Fruit fly (Drosophila melanogaster) whole organism, embryonic: ENCODE results near the gene dnc.

ENCODE experiments used
- Abd-B ChIP-seq: fragments of 200-800 bp; sonication (Bioruptor generic); optimal IDR thresholded peaks from 2 replicates; lab custom pipeline; 2018; ENCODE audit warnings: missing biosample characterization, mild to moderate bottlenecking, missing genetic modification characterization, moderate library complexity
- Bgb ChIP-seq: fragments of 200-800 bp; sonication (Bioruptor generic); IDR thresholded peaks from 2 replicates; pipeline ENCODE4 v1.3.6; 2022; ENCODE audit warnings: missing biosample characterization, missing genetic modification characterization; ENCODE audit not compliant: partially characterized antibody
- CG10267 ChIP-seq: fragments of 200-800 bp; sonication (Bioruptor generic); optimal IDR thresholded peaks from 2 replicates; lab custom pipeline; 2018; ENCODE audit warnings: missing biosample characterization, mild to moderate bottlenecking, missing genetic modification characterization, moderate library complexity
- CG10543 ChIP-seq: fragments of 200-800 bp; sonication (Bioruptor generic); optimal IDR thresholded peaks from 3 replicates; lab custom pipeline; 2017; ENCODE audit warnings: missing biosample characterization, mild to moderate bottlenecking, missing genetic modification characterization, moderate library complexity
- CG12155 ChIP-seq: fragments of 200-800 bp; sonication (Bioruptor generic); optimal IDR thresholded peaks from 3 replicates; lab custom pipeline; 2016; ENCODE audit warnings: missing biosample characterization, missing genetic modification characterization
- CG13894 ChIP-seq: fragments of 200-800 bp; sonication (Bioruptor generic); optimal IDR thresholded peaks from 3 replicates; lab custom pipeline; 2018; ENCODE audit warnings: missing biosample characterization, mild to moderate bottlenecking, missing genetic modification characterization, moderate library complexity
- CG14860 ChIP-seq: fragments of 200-800 bp; sonication (Bioruptor generic); IDR thresholded peaks from 3 replicates; pipeline ENCODE4 v1.3.6; 2022; ENCODE audit warnings: missing biosample characterization, missing genetic modification characterization; ENCODE audit not compliant: partially characterized antibody
- CG15011 ChIP-seq: fragments of 200-800 bp; sonication (Bioruptor generic); optimal IDR thresholded peaks from 3 replicates; lab custom pipeline; 2018; ENCODE audit warnings: missing biosample characterization, mild to moderate bottlenecking, missing genetic modification characterization
- CG15696 ChIP-seq: fragments of 200-800 bp; sonication (Bioruptor generic); optimal IDR thresholded peaks from 2 replicates; lab custom pipeline; 2019; ENCODE audit warnings: missing biosample characterization, mild to moderate bottlenecking, missing genetic modification characterization, moderate library complexity
- CG1602 ChIP-seq: fragments of 200-800 bp; sonication (Bioruptor generic); optimal IDR thresholded peaks from 3 replicates; lab custom pipeline; 2016; ENCODE audit warnings: missing biosample characterization, missing genetic modification characterization
- CG17612 ChIP-seq: fragments of 200-800 bp; sonication (Bioruptor generic); IDR thresholded peaks from 2 replicates; pipeline ENCODE4 v1.3.6; 2022; ENCODE audit warnings: missing biosample characterization, missing genetic modification characterization
- CG18262 ChIP-seq: fragments of 200-800 bp; optimal IDR thresholded peaks from 3 replicates; lab custom pipeline; 2019; ENCODE audit warnings: missing biosample characterization, mild to moderate bottlenecking, missing genetic modification characterization, moderate library complexity
- CG2875 ChIP-seq: fragments of 200-800 bp; sonication (Bioruptor generic); optimal IDR thresholded peaks from 2 replicates; lab custom pipeline; 2017; ENCODE audit warnings: missing biosample characterization, mild to moderate bottlenecking, missing genetic modification characterization, missing genetic modification reagents
- CG2889 ChIP-seq: fragments of 200-800 bp; sonication (Bioruptor generic); IDR thresholded peaks from 3 replicates; pipeline ENCODE4 v1.3.6; 2022; ENCODE audit warnings: missing biosample characterization, missing genetic modification characterization
- CG30431 ChIP-seq: fragments of 200-800 bp; sonication (Bioruptor generic); optimal IDR thresholded peaks from 2 replicates; lab custom pipeline; 2017; ENCODE audit warnings: missing biosample characterization, missing genetic modification characterization
- CG32532 ChIP-seq: fragments of 200-800 bp; sonication (Bioruptor generic); IDR thresholded peaks from 2 replicates; pipeline ENCODE4 v1.3.6; 2022; ENCODE audit warnings: missing biosample characterization, missing genetic modification characterization
- CG33213 ChIP-seq: fragments of 200-800 bp; sonication (Bioruptor generic); optimal IDR thresholded peaks from 3 replicates; lab custom pipeline; 2016; ENCODE audit warnings: missing biosample characterization, missing genetic modification characterization
- CG33557 ChIP-seq: fragments of 200-800 bp; sonication (Bioruptor generic); optimal IDR thresholded peaks from 2 replicates; lab custom pipeline; 2019; ENCODE audit warnings: missing biosample characterization, mild to moderate bottlenecking, missing genetic modification characterization, moderate library complexity
- CG43689 ChIP-seq: fragments of 200-800 bp; sonication (Bioruptor generic); IDR thresholded peaks from 2 replicates; pipeline ENCODE4 v1.3.6; 2022; ENCODE audit warnings: missing biosample characterization, missing genetic modification characterization
- CG6654 ChIP-seq: fragments of 200-800 bp; sonication (Bioruptor generic); optimal IDR thresholded peaks from 2 replicates; lab custom pipeline; 2017; ENCODE audit warnings: missing biosample characterization, mild to moderate bottlenecking, missing genetic modification characterization
- CG6791 ChIP-seq: fragments of 200-800 bp; sonication (Bioruptor generic); IDR thresholded peaks from 3 replicates; pipeline ENCODE4 v1.3.6; 2022; ENCODE audit warnings: missing biosample characterization, missing genetic modification characterization; ENCODE audit not compliant: partially characterized antibody
- CG7357 ChIP-seq: fragments of 200-800 bp; sonication (Bioruptor generic); IDR thresholded peaks from 3 replicates; pipeline ENCODE4 v1.3.6; 2022; ENCODE audit warnings: missing biosample characterization, missing genetic modification characterization
- CG7372 ChIP-seq: fragments of 200-800 bp; sonication (Bioruptor generic); IDR thresholded peaks from 2 replicates; pipeline ENCODE4 v1.3.6; 2022; ENCODE audit warnings: missing biosample characterization, missing genetic modification characterization
- CG7839 ChIP-seq: fragments of 200-800 bp; sonication (Bioruptor generic); optimal IDR thresholded peaks from 3 replicates; lab custom pipeline; 2018; ENCODE audit warnings: missing biosample characterization, mild to moderate bottlenecking, missing genetic modification characterization, moderate library complexity
- CG9215 ChIP-seq: fragments of 200-800 bp; sonication (Bioruptor generic); IDR thresholded peaks from 2 replicates; pipeline ENCODE4 v1.3.6; 2022; ENCODE audit warnings: missing biosample characterization, missing genetic modification characterization
- Camta ChIP-seq: fragments of 200-800 bp; sonication (Bioruptor generic); optimal IDR thresholded peaks from 2 replicates; lab custom pipeline; 2016; ENCODE audit warnings: missing biosample characterization, missing genetic modification characterization
- Dad ChIP-seq: fragments of 200-800 bp; sonication (Bioruptor generic); optimal IDR thresholded peaks from 3 replicates; lab custom pipeline; 2016; ENCODE audit warnings: missing biosample characterization, missing genetic modification characterization
- Hmx ChIP-seq: fragments of 200-800 bp; sonication (Bioruptor generic); optimal IDR thresholded peaks from 2 replicates; lab custom pipeline; 2016; ENCODE audit warnings: missing biosample characterization, missing genetic modification characterization
- MBD-R2 ChIP-seq: fragments of 200-800 bp; sonication (Bioruptor generic); IDR thresholded peaks from 2 replicates; pipeline ENCODE4 v1.3.6; 2022; ENCODE audit warnings: missing biosample characterization, missing genetic modification characterization
- MESR4 ChIP-seq: fragments of 200-800 bp; sonication (Bioruptor generic); optimal IDR thresholded peaks from 2 replicates; lab custom pipeline; 2018; ENCODE audit warnings: missing biosample characterization, mild to moderate bottlenecking, missing genetic modification characterization, moderate library complexity
- Mad ChIP-seq: fragments of 200-800 bp; sonication (Bioruptor generic); optimal IDR thresholded peaks from 2 replicates; lab custom pipeline; 2016; ENCODE audit warnings: missing biosample characterization, missing genetic modification characterization
- Mrtf ChIP-seq: fragments of 200-800 bp; sonication (Bioruptor generic); IDR thresholded peaks from 3 replicates; pipeline ENCODE4 v1.3.6; 2022; ENCODE audit warnings: missing biosample characterization, missing genetic modification characterization
- Nf-YA ChIP-seq: fragments of 200-800 bp; sonication (Bioruptor generic); IDR thresholded peaks from 2 replicates; pipeline ENCODE4 v1.3.6; 2022; ENCODE audit warnings: missing biosample characterization, missing genetic modification characterization
- Nf-YB ChIP-seq: fragments of 200-800 bp; sonication (Bioruptor generic); optimal IDR thresholded peaks from 3 replicates; lab custom pipeline; 2019; ENCODE audit warnings: missing biosample characterization, mild to moderate bottlenecking, missing genetic modification characterization, moderate library complexity
- Rx ChIP-seq: fragments of 200-800 bp; sonication (Bioruptor generic); IDR thresholded peaks from 2 replicates; pipeline ENCODE4 v1.3.6; 2022; ENCODE audit warnings: missing biosample characterization, missing genetic modification characterization
- abd-A ChIP-seq: fragments of 200-800 bp; sonication (Bioruptor generic); optimal IDR thresholded peaks from 3 replicates; lab custom pipeline; 2019; ENCODE audit warnings: missing biosample characterization, mild to moderate bottlenecking, missing genetic modification characterization, moderate library complexity
- bbx ChIP-seq: fragments of 200-800 bp; sonication (Bioruptor generic); IDR thresholded peaks from 2 replicates; pipeline ENCODE4 v1.3.6; 2022; ENCODE audit warnings: missing biosample characterization, missing genetic modification characterization; ENCODE audit not compliant: partially characterized antibody
- chinmo ChIP-seq: fragments of 200-800 bp; sonication (Bioruptor generic); IDR thresholded peaks from 4 replicates; pipeline ENCODE4 v1.3.6; 2022; ENCODE audit warnings: missing biosample characterization, missing genetic modification characterization; ENCODE audit not compliant: partially characterized antibody
- ftz-f1 ChIP-seq: fragments of 200-800 bp; sonication (Bioruptor generic); optimal IDR thresholded peaks from 2 replicates; lab custom pipeline; 2016; ENCODE audit warnings: missing biosample characterization, missing genetic modification characterization
- gem ChIP-seq: fragments of 200-800 bp; sonication (Bioruptor generic); optimal IDR thresholded peaks from 2 replicates; lab custom pipeline; 2019; ENCODE audit warnings: missing biosample characterization, mild to moderate bottlenecking, missing genetic modification characterization, moderate library complexity
- gt ChIP-seq: fragments of 200-800 bp; sonication (Bioruptor generic); IDR thresholded peaks from 2 replicates; pipeline ENCODE4 v1.3.6; 2022; ENCODE audit warnings: missing biosample characterization, missing genetic modification characterization
- hb ChIP-seq: fragments of 200-800 bp; sonication (Bioruptor generic); IDR thresholded peaks from 3 replicates; pipeline ENCODE4 v1.3.6; 2022; ENCODE audit warnings: missing biosample characterization, missing genetic modification characterization; ENCODE audit not compliant: partially characterized antibody
- hbn ChIP-seq: fragments of 200-800 bp; sonication (Bioruptor generic); IDR thresholded peaks from 2 replicates; pipeline ENCODE4 v1.3.6; 2022; ENCODE audit warnings: missing biosample characterization, missing genetic modification characterization; ENCODE audit not compliant: partially characterized antibody
- hth ChIP-seq: fragments of >200 bp; optimal IDR thresholded peaks from 2 replicates; lab custom pipeline; 2017; ENCODE audit warnings: inconsistent platforms
- lbe ChIP-seq: fragments of 200-800 bp; sonication (Bioruptor generic); optimal IDR thresholded peaks from 2 replicates; lab custom pipeline; 2016; ENCODE audit warnings: missing biosample characterization, mild to moderate bottlenecking, missing genetic modification characterization
- onecut ChIP-seq: fragments of 200-800 bp; sonication (Bioruptor generic); IDR thresholded peaks from 2 replicates; pipeline ENCODE4 v1.3.6; 2022; ENCODE audit warnings: missing biosample characterization, missing genetic modification characterization
- pho ChIP-seq: fragments of 200-800 bp; sonication (Bioruptor generic); optimal IDR thresholded peaks from 2 replicates; lab custom pipeline; 2016; ENCODE audit warnings: missing biosample characterization, missing genetic modification characterization
- twi ChIP-seq: fragments of 200-800 bp; optimal IDR thresholded peaks from 2 replicates; lab custom pipeline; 2019; ENCODE audit warnings: missing biosample characterization, mild to moderate bottlenecking, missing genetic modification characterization, moderate library complexity
- zf30C ChIP-seq: fragments of 200-800 bp; sonication (Bioruptor generic); optimal IDR thresholded peaks from 3 replicates; lab custom pipeline; 2018; ENCODE audit warnings: missing biosample characterization, mild to moderate bottlenecking, missing genetic modification characterization

Gene dnc

dm6 chrX:3134383-3135101 is 41.7 kb upstream of the dnc start, which contains the start of gene N (continued):
- TF ChIP-seq Rx (GFP tag; lab: Robert Waterston, UW) (peak; percentile 53), Mrtf (GFP tag; lab: Robert Waterston, UW) (0 out of 3 replicates have a peak, but pooled peaks have one; percentile 32), Camta (GFP tag; lab: Kevin White, UChicago) (peak; percentile 4), CG33213 (peak; percentile 93), gem (tag; lab: Kevin White, UChicago) (peak; percentile 75), hb (no peak; the same call in 2 of the 3 replicates), CG6654 (GFP tag; lab: Kevin White, UChicago) (no peak), ftz-f1 (GFP tag; lab: Kevin White, UChicago) (peak; percentile 40), CG1602 (GFP tag; lab: Kevin White, UChicago) (no peak), CG18262 (tag; lab: Kevin White, UChicago) (peak; percentile 55), abd-A (no peak), gt (no peak), zf30C (GFP tag; lab: Kevin White, UChicago) (peak; percentile 93), Dad (GFP tag; lab: Kevin White, UChicago) (no peak), bbx (peak; percentile 58; the same call in 1 of the 2 replicates), Abd-B (GFP tag; lab: Kevin White, UChicago) (peak; percentile 6), CG7357 (GFP tag; lab: Robert Waterston, UW) (no peak), chinmo (peak; percentile 88; the same call in 3 of the 4 replicates), CG14860 (GFP tag; lab: Robert Waterston, UW) (no peak; the same call in 2 of the 3 replicates), lbe (GFP tag; lab: Kevin White, UChicago) (no peak), hbn (GFP tag; lab: Robert Waterston, UW) (peak; percentile 37; the same call in 1 of the 2 replicates), CG9215 (0 out of 2 replicates have a peak, but pooled peaks have one; percentile 25), CG15011 (GFP tag; lab: Kevin White, UChicago) (no peak), CG15696 (peak; percentile 50), CG7372 (no peak), CG2889 (GFP tag; lab: Robert Waterston, UW) (no peak), twi (tag; lab: Kevin White, UChicago) (no peak), pho (peak; percentile 49), CG2875 (peak; percentile 57), hth (lab: Kevin White, UChicago) (no peak), Hmx (GFP tag; lab: Kevin White, UChicago) (no peak), CG10543 (GFP tag; lab: Kevin White, UChicago) (peak; percentile 3), CG17612 (GFP tag; lab: Robert Waterston, UW) (no peak), CG32532 (GFP tag; lab: Robert Waterston, UW) (peak; percentile 66), Bgb (GFP tag; lab: Robert Waterston, UW) (peak; percentile 88), Nf-YB (GFP tag; lab: Kevin White, UChicago) (peak; percentile 40), CG43689 (GFP tag; lab: Robert Waterston, UW) (no peak), CG12155 (GFP tag; lab: Kevin White, UChicago) (peak; percentile 32), CG30431 (no peak), MBD-R2 (GFP tag; lab: Robert Waterston, UW) (peak; percentile 18; the same call in 1 of the 2 replicates), CG13894 (peak; percentile 38), MESR4 (GFP tag; lab: Kevin White, UChicago) (peak; percentile 15), CG33557 (GFP tag; lab: Kevin White, UChicago) (no peak), Nf-YA (no peak), onecut (GFP tag; lab: Robert Waterston, UW) (peak; percentile 22; the same call in 1 of the 2 replicates), CG10267 (tag; lab: Kevin White, UChicago) (peak; percentile 63), CG7839 (peak; percentile 54), Mad (peak; percentile 34), CG6791 (GFP tag; lab: Robert Waterston, UW) (peak; percentile 73; the same call in 2 of the 3 replicates)
